Worm (Caenorhabditis elegans) whole organism, L4 larva: ENCODE measurements around the gene try-12.
A peak's percentile ranks its signal among the peaks of the same experiment; 100 is the strongest.

Experiments
- D1046.2 ChIP-seq: fragments of 200-800 bp; sonication (Bioruptor generic); IDR thresholded peaks from 2 replicates; pipeline ENCODE4 v1.3.6; 2022; ENCODE audit warnings: missing genetic modification characterization, missing compliant biosample characterization
- R02D3.7 ChIP-seq: fragments of 150-350 bp; sonication (generic microtip); optimal IDR thresholded peaks from 3 replicates; lab custom pipeline; 2014; ENCODE audit warnings: missing biosample characterization, missing genetic modification characterization
- Y105C5A.15 ChIP-seq: fragments of 200-800 bp; sonication (Bioruptor generic); IDR thresholded peaks from 2 replicates; pipeline ENCODE4 v1.3.6; 2022; ENCODE audit warnings: missing genetic modification characterization, missing compliant biosample characterization
- ama-1 ChIP-seq: fragments of 150-350 bp; optimal IDR thresholded peaks from 2 replicates; lab custom pipeline; 2014; ENCODE audit warnings: inconsistent platforms, mixed read lengths
- ctbp-1 ChIP-seq: fragments of 200-800 bp; sonication (Bioruptor generic); IDR thresholded peaks from 2 replicates; pipeline ENCODE4 v1.3.6; 2022; ENCODE audit warnings: missing genetic modification reagents, missing genetic modification characterization, missing compliant biosample characterization
- daf-16 ChIP-seq, 3 experiments: sonication (generic microtip); optimal IDR thresholded peaks; 2 replicates each; lab custom pipeline; 2016 to 2017; ENCODE audit warnings: missing genetic modification characterization in 3 of 3, missing genetic modification reagents in 3 of 3, mild to moderate bottlenecking in 2 of 3, missing compliant biosample characterization in 2 of 3, missing biosample characterization in 1 of 3, moderate library complexity in 1 of 3
- daf-8 ChIP-seq: fragments of 200-800 bp; sonication (Bioruptor generic); IDR thresholded peaks from 2 replicates; pipeline ENCODE4 v1.3.6; 2022; ENCODE audit warnings: missing genetic modification characterization, missing compliant biosample characterization
- dmd-6 ChIP-seq: fragments of 200-800 bp; sonication (Bioruptor generic); IDR thresholded peaks from 2 replicates; pipeline ENCODE4 v1.3.6; 2022; ENCODE audit warnings: missing genetic modification reagents, missing genetic modification characterization, missing compliant biosample characterization
- duxl-1 ChIP-seq: sonication (generic microtip); optimal IDR thresholded peaks from 2 replicates; lab custom pipeline; 2016; ENCODE audit warnings: mild to moderate bottlenecking, missing genetic modification characterization, moderate library complexity, missing compliant biosample characterization; ENCODE audit not compliant: poor library complexity
- egl-43 ChIP-seq: fragments of 200-800 bp; sonication (Bioruptor generic); IDR thresholded peaks from 2 replicates; pipeline ENCODE4 v1.3.6; 2022; ENCODE audit warnings: missing genetic modification reagents, missing genetic modification characterization, missing compliant biosample characterization
- fkh-10 ChIP-seq: fragments of 150-350 bp; optimal IDR thresholded peaks from 2 replicates; lab custom pipeline; 2014; ENCODE audit warnings: missing biosample characterization, missing genetic modification reagents, missing genetic modification characterization
- hif-1 ChIP-seq, 2 experiments: sonication (generic microtip); optimal IDR thresholded peaks; 2 replicates each; lab custom pipeline; 2016 to 2017; ENCODE audit warnings: missing compliant biosample characterization in 2 of 2, missing genetic modification characterization in 2 of 2, missing genetic modification reagents in 2 of 2, missing genotype in 2 of 2, mild to moderate bottlenecking in 1 of 2
- hlh-11 ChIP-seq: fragments of 200-800 bp; sonication (Bioruptor generic); optimal IDR thresholded peaks from 2 replicates; lab custom pipeline; 2018; ENCODE audit warnings: mild to moderate bottlenecking, missing genetic modification characterization, missing compliant biosample characterization
- hlh-30 ChIP-seq: sonication (generic microtip); optimal IDR thresholded peaks from 2 replicates; lab custom pipeline; 2017; ENCODE audit warnings: antibody characterized with exemption, mild to moderate bottlenecking, missing genetic modification characterization, missing compliant biosample characterization; ENCODE audit not compliant: insufficient read depth
- hmg-1.1 ChIP-seq: fragments of 200-800 bp; sonication (Bioruptor generic); IDR thresholded peaks from 2 replicates; pipeline ENCODE4 v1.3.6; 2022; ENCODE audit warnings: missing genetic modification reagents, missing genetic modification characterization, missing compliant biosample characterization
- lin-1 ChIP-seq: fragments of 200-800 bp; sonication (Bioruptor generic); IDR thresholded peaks from 2 replicates; pipeline ENCODE4 v1.3.6; 2022; ENCODE audit warnings: missing genetic modification reagents, missing genetic modification characterization, missing compliant biosample characterization
- lin-15B ChIP-seq: fragments of 150-350 bp; sonication (generic microtip); optimal IDR thresholded peaks from 3 replicates; lab custom pipeline; 2014; ENCODE audit warnings: missing biosample characterization, missing genetic modification characterization
- lin-29 ChIP-seq: fragments of 200-800 bp; sonication (Bioruptor generic); IDR thresholded peaks from 2 replicates; pipeline ENCODE4 v1.3.6; 2022; ENCODE audit warnings: missing genetic modification reagents, missing genetic modification characterization, missing compliant biosample characterization
- lin-38 ChIP-seq: fragments of 200-800 bp; sonication (Bioruptor generic); IDR thresholded peaks from 2 replicates; pipeline ENCODE4 v1.3.6; 2022; ENCODE audit warnings: missing genetic modification reagents, missing genetic modification characterization, missing compliant biosample characterization
- lin-39 ChIP-seq: fragments of 150-350 bp; optimal IDR thresholded peaks from 2 replicates; lab custom pipeline; 2014; ENCODE audit warnings: missing biosample characterization, missing genetic modification reagents, missing genetic modification characterization
- lsy-2 ChIP-seq, 2 experiments: fragments of 150-350 bp in 1 of 2; sonication (generic microtip) in 1 of 2; optimal IDR thresholded peaks; 2 replicates each; lab custom pipeline; 2014 to 2017; ENCODE audit warnings: missing biosample characterization in 2 of 2, missing genetic modification characterization in 2 of 2
- madf-5 ChIP-seq, 2 experiments: fragments of 200-800 bp; sonication (Bioruptor generic); IDR thresholded peaks; 2 replicates each; pipeline ENCODE4 v1.3.6; 2022; ENCODE audit warnings: missing compliant biosample characterization in 2 of 2, missing genetic modification characterization in 2 of 2
- madf-9 ChIP-seq: fragments of 200-800 bp; sonication (Bioruptor generic); conservative IDR thresholded peaks from 2 replicates; pipeline ENCODE4 v1.3.6; 2022; ENCODE audit warnings: missing genetic modification reagents, missing genetic modification characterization, missing compliant biosample characterization
- mdl-1 ChIP-seq, 2 experiments: fragments of 150-350 bp in 1 of 2; sonication (generic microtip) in 1 of 2; optimal IDR thresholded peaks; 2 replicates each; lab custom pipeline; 2014 to 2017; ENCODE audit warnings: missing biosample characterization in 2 of 2, missing genetic modification characterization in 2 of 2
- mdt-29 ChIP-seq: fragments of 200-800 bp; sonication (Bioruptor generic); IDR thresholded peaks from 2 replicates; pipeline ENCODE4 v1.3.6; 2022; ENCODE audit warnings: missing genetic modification reagents, missing genetic modification characterization, missing compliant biosample characterization
- mep-1 ChIP-seq: fragments of 150-350 bp; sonication (generic microtip); optimal IDR thresholded peaks from 3 replicates; lab custom pipeline; 2014; ENCODE audit warnings: missing biosample characterization, missing genetic modification characterization
- mes-2 ChIP-seq: sonication (generic microtip); optimal IDR thresholded peaks from 2 replicates; lab custom pipeline; 2016; ENCODE audit warnings: missing genotype, mild to moderate bottlenecking, missing genetic modification characterization, missing compliant biosample characterization; ENCODE audit not compliant: poor library complexity, severe bottlenecking
- mxl-3 ChIP-seq: fragments of 200-800 bp; sonication (Bioruptor generic); optimal IDR thresholded peaks from 2 replicates; lab custom pipeline; 2018; ENCODE audit warnings: mild to moderate bottlenecking, missing genetic modification characterization, missing compliant biosample characterization
- nhr-10 ChIP-seq: fragments of 150-350 bp; optimal IDR thresholded peaks from 2 replicates; lab custom pipeline; 2014; ENCODE audit warnings: missing biosample characterization, missing genetic modification characterization
- nhr-28 ChIP-seq: fragments of 150-350 bp; optimal IDR thresholded peaks from 2 replicates; lab custom pipeline; 2014; ENCODE audit warnings: missing biosample characterization, missing genetic modification characterization
- nhr-42 ChIP-seq: fragments of 200-800 bp; sonication (Bioruptor generic); IDR thresholded peaks from 2 replicates; pipeline ENCODE4 v1.3.6; 2022; ENCODE audit warnings: missing genetic modification characterization, missing compliant biosample characterization
- nhr-6 ChIP-seq: fragments of 150-350 bp; optimal IDR thresholded peaks from 2 replicates; lab custom pipeline; 2014; ENCODE audit warnings: missing biosample characterization, missing genetic modification characterization
- pqm-1 ChIP-seq: sonication (generic microtip); optimal IDR thresholded peaks from 2 replicates; lab custom pipeline; 2017; ENCODE audit warnings: missing biosample characterization, missing genetic modification characterization
- rbr-2 ChIP-seq: sonication (generic microtip); optimal IDR thresholded peaks from 2 replicates; lab custom pipeline; 2016; ENCODE audit warnings: missing genotype, missing genetic modification characterization, missing compliant biosample characterization
- saeg-2 ChIP-seq: fragments of 200-800 bp; sonication (Bioruptor generic); IDR thresholded peaks from 2 replicates; pipeline ENCODE4 v1.3.6; 2022; ENCODE audit warnings: missing genetic modification reagents, missing genetic modification characterization, missing compliant biosample characterization
- set-16 ChIP-seq: fragments of 200-800 bp; sonication (Bioruptor generic); IDR thresholded peaks from 2 replicates; pipeline ENCODE4 v1.3.6; 2022; ENCODE audit warnings: missing genetic modification reagents, missing genetic modification characterization, missing compliant biosample characterization
- tra-1 ChIP-seq: fragments of 200-800 bp; sonication (Bioruptor generic); IDR thresholded peaks from 2 replicates; pipeline ENCODE4 v1.3.6; 2022; ENCODE audit warnings: missing genetic modification reagents, missing genetic modification characterization, missing compliant biosample characterization
- unc-130 ChIP-seq: sonication (generic microtip); optimal IDR thresholded peaks from 2 replicates; lab custom pipeline; 2016; ENCODE audit warnings: missing genetic modification reagents, missing genetic modification characterization, missing compliant biosample characterization
- unc-62 ChIP-seq, 3 experiments: fragments of 150-350 bp in 1 of 3; sonication (generic microtip); optimal IDR thresholded peaks in 2 of 3; peaks in 1 of 3; 1 replicate in 1 of 3; 2 replicates in 2 of 3; lab custom pipeline; 2014 to 2017; ENCODE audit warnings: missing biosample characterization in 3 of 3, missing genetic modification characterization in 3 of 3, missing genetic modification reagents in 3 of 3, missing genotype in 1 of 3
- vab-7 ChIP-seq: fragments of 200-800 bp; sonication (Bioruptor generic); IDR thresholded peaks from 2 replicates; pipeline ENCODE4 v1.3.6; 2022; ENCODE audit warnings: missing genetic modification reagents, missing genetic modification characterization, missing compliant biosample characterization
- ztf-11 ChIP-seq: fragments of 150-350 bp; optimal IDR thresholded peaks from 2 replicates; lab custom pipeline; 2014; ENCODE audit warnings: missing biosample characterization, missing genetic modification characterization

The try-12 gene

ce11 chrV:7437538-7437937 is 11.6 kb upstream of the try-12 start, which contains the start of gene F25E5.9:
Gene F25E5.9, minus strand, starts transcription at chrV:7437919.
- TF ChIP-seq lsy-2 (tag; optimal IDR thresholded peaks at IDR 0.05; lab: Kevin White, UChicago) (peak in 1 of 2 experiments; percentile 16), hlh-11 (tag; lab: Kevin White, UChicago) (peak; percentile 7), tra-1 (GFP tag; lab: Robert Waterston, UW) (0 out of 2 replicates have a peak, but pooled peaks have one; percentile 11), madf-9 (no peak), hlh-30 (tag; lab: Kevin White, UChicago) (peak; percentile 20), hif-1 (tag; optimal IDR thresholded peaks at IDR 0.05; lab: Kevin White, UChicago) (peak in 1 of 2 experiments; percentile 3), saeg-2 (GFP tag; lab: Robert Waterston, UW) (0 out of 2 replicates have a peak, but pooled peaks have one; percentile 34), mxl-3 (GFP tag; lab: Kevin White, UChicago) (peak; percentile 16), mep-1 (tag; lab: Kevin White, UChicago) (no peak), ztf-11 (no peak), unc-62 (GFP tag; optimal IDR thresholded peaks at IDR 0.05 in 1 of 2; lab: Kevin White, UChicago) (peak in 1 of 2 experiments; percentile 33), unc-62 (tag; optimal IDR thresholded peaks at IDR 0.05; lab: Kevin White, UChicago) (no peak), ctbp-1 (GFP tag; lab: Robert Waterston, UW) (peak; percentile 61), duxl-1 (tag; lab: Kevin White, UChicago) (peak; percentile 48), vab-7 (0 out of 2 replicates have a peak, but pooled peaks have one; percentile 6), fkh-10 (GFP tag; lab: Kevin White, UChicago) (peak; percentile 29), set-16 (GFP tag; lab: Robert Waterston, UW) (0 out of 2 replicates have a peak, but pooled peaks have one; percentile 12), lin-1 (GFP tag; lab: Robert Waterston, UW) (no peak), pqm-1 (tag; lab: Kevin White, UChicago) (no peak), daf-16 (GFP tag; optimal IDR thresholded peaks at IDR 0.05; lab: Kevin White, UChicago) (no peak), daf-16 (tag; optimal IDR thresholded peaks at IDR 0.05; lab: Kevin White, UChicago) (no peak), egl-43 (GFP tag; lab: Robert Waterston, UW) (peak; percentile 72; the same call in 1 of the 2 replicates), hmg-1.1 (GFP tag; lab: Robert Waterston, UW) (peak; percentile 67), mdt-29 (no peak), lin-39 (no peak), mes-2 (tag; lab: Kevin White, UChicago) (peak; percentile 23), D1046.2 (0 out of 2 replicates have a peak, but pooled peaks have one; percentile 40), rbr-2 (peak; percentile 28), nhr-28 (tag; lab: Kevin White, UChicago) (no peak), nhr-6 (tag; lab: Kevin White, UChicago) (peak; percentile 2), nhr-42 (GFP tag; lab: Robert Waterston, UW) (no peak), madf-5 (GFP tag; IDR thresholded peaks at IDR 0.05; lab: Robert Waterston, UW) (no peak), lin-38 (GFP tag; lab: Robert Waterston, UW) (no peak), nhr-10 (no peak), dmd-6 (GFP tag; lab: Robert Waterston, UW) (no peak), mdl-1 (tag; optimal IDR thresholded peaks at IDR 0.05; lab: Kevin White, UChicago) (peak in 1 of 2 experiments; percentile 22)

ce11 chrV:7437985-7438384 is 11.2 kb upstream of the try-12 start, which contains the start of gene F25E5.16:
Gene F25E5.16, plus strand, starts transcription at chrV:7438285.
- TF ChIP-seq lin-15B (tag; lab: Kevin White, UChicago): no peak
- no peak for TF ChIP-seq daf-16 (GFP tag; optimal IDR thresholded peaks at IDR 0.05; lab: Kevin White, UChicago)
- no peak for TF ChIP-seq daf-16 (tag; optimal IDR thresholded peaks at IDR 0.05; lab: Kevin White, UChicago)
- TF ChIP-seq R02D3.7: no peak
- no peak for TF ChIP-seq unc-130 (GFP tag; lab: Kevin White, UChicago)
- TF ChIP-seq ama-1: no peak
- no peak for TF ChIP-seq vab-7
- TF ChIP-seq lin-29: no peak
- no peak for TF ChIP-seq daf-8 (GFP tag; lab: Robert Waterston, UW)
- no peak for TF ChIP-seq Y105C5A.15 (GFP tag; lab: Robert Waterston, UW)
